Worm (Caenorhabditis elegans) whole organism, L4 larva: ENCODE measurements around the gene F01D5.3.

Experiments
- F26F4.8 ChIP-seq: fragments of 200-800 bp; sonication (Bioruptor generic); conservative IDR thresholded peaks from 2 replicates; pipeline ENCODE4 v1.3.6; 2022; ENCODE audit warnings: missing genetic modification characterization, missing compliant biosample characterization
- F37D6.2 ChIP-seq: sonication (generic microtip); optimal IDR thresholded peaks from 2 replicates; lab custom pipeline; 2016; ENCODE audit warnings: mild to moderate bottlenecking, missing genetic modification characterization, missing compliant biosample characterization
- T20F7.1 ChIP-seq: fragments of 200-800 bp; sonication (Bioruptor generic); optimal IDR thresholded peaks from 2 replicates; lab custom pipeline; 2018; ENCODE audit warnings: mild to moderate bottlenecking, missing genetic modification characterization, missing compliant biosample characterization
- Y48G9A.11 ChIP-seq: fragments of 200-800 bp; sonication (Bioruptor generic); IDR thresholded peaks from 2 replicates; pipeline ENCODE4 v1.3.6; 2022; ENCODE audit warnings: missing genetic modification reagents, missing genetic modification characterization, missing compliant biosample characterization
- Y5F2A.4 ChIP-seq: fragments of 200-800 bp; sonication (Bioruptor generic); optimal IDR thresholded peaks from 2 replicates; lab custom pipeline; 2018; ENCODE audit warnings: mild to moderate bottlenecking, missing genetic modification characterization, missing compliant biosample characterization
- ZK337.2 ChIP-seq: fragments of 200-800 bp; sonication (Bioruptor generic); IDR thresholded peaks from 2 replicates; pipeline ENCODE4 v1.3.6; 2022; ENCODE audit warnings: missing genetic modification reagents, missing genetic modification characterization, missing compliant biosample characterization
- aha-1 ChIP-seq: fragments of 150-350 bp; peaks from one replicate; lab custom pipeline; 2014; ENCODE audit warnings: missing biosample characterization, missing genetic modification characterization
- attf-4 ChIP-seq: sonication (generic microtip); optimal IDR thresholded peaks from 3 replicates; lab custom pipeline; 2017; ENCODE audit warnings: missing biosample characterization, missing genetic modification characterization
- ceh-62 ChIP-seq: sonication (generic microtip); optimal IDR thresholded peaks from 2 replicates; lab custom pipeline; 2017; ENCODE audit warnings: missing biosample characterization, missing genetic modification characterization
- ces-1 ChIP-seq: fragments of 150-350 bp; sonication (generic microtip); optimal IDR thresholded peaks from 4 replicates; lab custom pipeline; 2014; ENCODE audit warnings: missing biosample characterization, missing genetic modification reagents, missing genetic modification characterization
- ctbp-1 ChIP-seq: fragments of 200-800 bp; sonication (Bioruptor generic); IDR thresholded peaks from 2 replicates; pipeline ENCODE4 v1.3.6; 2022; ENCODE audit warnings: missing genetic modification reagents, missing genetic modification characterization, missing compliant biosample characterization
- daf-8 ChIP-seq: fragments of 200-800 bp; sonication (Bioruptor generic); IDR thresholded peaks from 2 replicates; pipeline ENCODE4 v1.3.6; 2022; ENCODE audit warnings: missing genetic modification characterization, missing compliant biosample characterization
- dmd-8 ChIP-seq: fragments of 200-800 bp; sonication (Bioruptor generic); IDR thresholded peaks from 2 replicates; pipeline ENCODE4 v1.3.6; 2022; ENCODE audit warnings: missing genetic modification characterization, missing compliant biosample characterization
- dmd-9 ChIP-seq: fragments of 200-800 bp; sonication (Bioruptor generic); IDR thresholded peaks from 2 replicates; pipeline ENCODE4 v1.3.6; 2022; ENCODE audit warnings: missing genetic modification reagents, missing genetic modification characterization, missing compliant biosample characterization
- dpl-1 ChIP-seq: fragments of 150-350 bp; optimal IDR thresholded peaks from 2 replicates; lab custom pipeline; 2014; ENCODE audit warnings: missing biosample characterization, missing genetic modification reagents, missing genetic modification characterization
- duxl-1 ChIP-seq: sonication (generic microtip); optimal IDR thresholded peaks from 2 replicates; lab custom pipeline; 2016; ENCODE audit warnings: mild to moderate bottlenecking, missing genetic modification characterization, moderate library complexity, missing compliant biosample characterization; ENCODE audit not compliant: poor library complexity
- dve-1 ChIP-seq: sonication (generic microtip); optimal IDR thresholded peaks from 2 replicates; lab custom pipeline; 2017; ENCODE audit warnings: antibody characterized with exemption, mild to moderate bottlenecking, missing genetic modification characterization, missing compliant biosample characterization; ENCODE audit not compliant: insufficient read depth
- egl-27 ChIP-seq: sonication (generic microtip); optimal IDR thresholded peaks from 3 replicates; lab custom pipeline; 2017; ENCODE audit warnings: missing biosample characterization, missing genetic modification reagents, missing genetic modification characterization
- fos-1 ChIP-seq: fragments of 150-350 bp; optimal IDR thresholded peaks from 2 replicates; lab custom pipeline; 2014; ENCODE audit warnings: missing biosample characterization, missing genetic modification characterization
- hlh-30 ChIP-seq: sonication (generic microtip); optimal IDR thresholded peaks from 2 replicates; lab custom pipeline; 2017; ENCODE audit warnings: antibody characterized with exemption, mild to moderate bottlenecking, missing genetic modification characterization, missing compliant biosample characterization; ENCODE audit not compliant: insufficient read depth
- hmg-1.1 ChIP-seq: fragments of 200-800 bp; sonication (Bioruptor generic); IDR thresholded peaks from 2 replicates; pipeline ENCODE4 v1.3.6; 2022; ENCODE audit warnings: missing genetic modification reagents, missing genetic modification characterization, missing compliant biosample characterization
- lin-1 ChIP-seq: fragments of 200-800 bp; sonication (Bioruptor generic); IDR thresholded peaks from 2 replicates; pipeline ENCODE4 v1.3.6; 2022; ENCODE audit warnings: missing genetic modification reagents, missing genetic modification characterization, missing compliant biosample characterization
- lin-13 ChIP-seq: fragments of 150-350 bp; optimal IDR thresholded peaks from 2 replicates; lab custom pipeline; 2014; ENCODE audit warnings: missing biosample characterization, missing genetic modification reagents, missing genetic modification characterization
- lin-15B ChIP-seq: fragments of 150-350 bp; sonication (generic microtip); optimal IDR thresholded peaks from 3 replicates; lab custom pipeline; 2014; ENCODE audit warnings: missing biosample characterization, missing genetic modification characterization
- lin-38 ChIP-seq: fragments of 200-800 bp; sonication (Bioruptor generic); IDR thresholded peaks from 2 replicates; pipeline ENCODE4 v1.3.6; 2022; ENCODE audit warnings: missing genetic modification reagents, missing genetic modification characterization, missing compliant biosample characterization
- lin-39 ChIP-seq: fragments of 150-350 bp; optimal IDR thresholded peaks from 2 replicates; lab custom pipeline; 2014; ENCODE audit warnings: missing biosample characterization, missing genetic modification reagents, missing genetic modification characterization
- lsy-2 ChIP-seq, 2 experiments: fragments of 150-350 bp in 1 of 2; sonication (generic microtip) in 1 of 2; optimal IDR thresholded peaks; 2 replicates each; lab custom pipeline; 2014 to 2017; ENCODE audit warnings: missing biosample characterization in 2 of 2, missing genetic modification characterization in 2 of 2
- mdl-1 ChIP-seq, 2 experiments: fragments of 150-350 bp in 1 of 2; sonication (generic microtip) in 1 of 2; optimal IDR thresholded peaks; 2 replicates each; lab custom pipeline; 2014 to 2017; ENCODE audit warnings: missing biosample characterization in 2 of 2, missing genetic modification characterization in 2 of 2
- mep-1 ChIP-seq: fragments of 150-350 bp; sonication (generic microtip); optimal IDR thresholded peaks from 3 replicates; lab custom pipeline; 2014; ENCODE audit warnings: missing biosample characterization, missing genetic modification characterization
- mxl-2 ChIP-seq: fragments of 200-800 bp; sonication (Bioruptor generic); conservative IDR thresholded peaks from 2 replicates; pipeline ENCODE4 v1.3.6; 2022; ENCODE audit warnings: missing genetic modification reagents, missing genetic modification characterization, missing compliant biosample characterization
- mxl-3 ChIP-seq: fragments of 200-800 bp; sonication (Bioruptor generic); optimal IDR thresholded peaks from 2 replicates; lab custom pipeline; 2018; ENCODE audit warnings: mild to moderate bottlenecking, missing genetic modification characterization, missing compliant biosample characterization
- nhr-10 ChIP-seq: fragments of 150-350 bp; optimal IDR thresholded peaks from 2 replicates; lab custom pipeline; 2014; ENCODE audit warnings: missing biosample characterization, missing genetic modification characterization
- nhr-102 ChIP-seq: sonication (generic microtip); optimal IDR thresholded peaks from 2 replicates; lab custom pipeline; 2016; ENCODE audit warnings: mild to moderate bottlenecking, missing genetic modification characterization, moderate library complexity, missing compliant biosample characterization
- nhr-11 ChIP-seq: fragments of 150-350 bp; optimal IDR thresholded peaks from 2 replicates; lab custom pipeline; 2014; ENCODE audit warnings: missing biosample characterization, missing genetic modification characterization
- nhr-25 ChIP-seq: sonication (generic microtip); optimal IDR thresholded peaks from 2 replicates; lab custom pipeline; 2017; ENCODE audit warnings: missing genetic modification characterization, mild to moderate bottlenecking, missing compliant biosample characterization, antibody characterized with exemption, moderate library complexity, borderline replicate concordance; ENCODE audit not compliant: insufficient read depth
- nhr-42 ChIP-seq: fragments of 200-800 bp; sonication (Bioruptor generic); IDR thresholded peaks from 2 replicates; pipeline ENCODE4 v1.3.6; 2022; ENCODE audit warnings: missing genetic modification characterization, missing compliant biosample characterization
- nhr-48 ChIP-seq: sonication (generic microtip); optimal IDR thresholded peaks from 2 replicates; lab custom pipeline; 2016; ENCODE audit warnings: mild to moderate bottlenecking, missing genetic modification characterization, missing compliant biosample characterization
- nhr-6 ChIP-seq: fragments of 150-350 bp; optimal IDR thresholded peaks from 2 replicates; lab custom pipeline; 2014; ENCODE audit warnings: missing biosample characterization, missing genetic modification characterization
- nhr-77 ChIP-seq: fragments of 150-350 bp; optimal IDR thresholded peaks from 2 replicates; lab custom pipeline; 2014; ENCODE audit warnings: missing biosample characterization, missing genetic modification characterization
- php-3 ChIP-seq: fragments of 200-800 bp; sonication (Bioruptor generic); IDR thresholded peaks from 2 replicates; pipeline ENCODE4 v1.3.6; 2022; ENCODE audit warnings: missing genetic modification reagents, missing genetic modification characterization, missing compliant biosample characterization
- sdz-12 ChIP-seq: fragments of 200-800 bp; sonication (Bioruptor generic); optimal IDR thresholded peaks from 2 replicates; lab custom pipeline; 2018; ENCODE audit warnings: mild to moderate bottlenecking, missing genetic modification characterization, missing compliant biosample characterization
- set-16 ChIP-seq: fragments of 200-800 bp; sonication (Bioruptor generic); IDR thresholded peaks from 2 replicates; pipeline ENCODE4 v1.3.6; 2022; ENCODE audit warnings: missing genetic modification reagents, missing genetic modification characterization, missing compliant biosample characterization
- snpc-1.2 ChIP-seq: fragments of 200-800 bp; sonication (Bioruptor generic); IDR thresholded peaks from 2 replicates; pipeline ENCODE4 v1.3.6; 2022; ENCODE audit warnings: missing genetic modification reagents, missing genetic modification characterization, missing compliant biosample characterization
- snpc-4 ChIP-seq: fragments of 150-350 bp; optimal IDR thresholded peaks from 2 replicates; lab custom pipeline; 2014; ENCODE audit warnings: missing biosample characterization, missing genetic modification characterization
- spr-3 ChIP-seq: fragments of 200-800 bp; sonication (Bioruptor generic); optimal IDR thresholded peaks from 2 replicates; lab custom pipeline; 2018; ENCODE audit warnings: mild to moderate bottlenecking, missing genetic modification characterization, missing compliant biosample characterization
- unc-130 ChIP-seq: sonication (generic microtip); optimal IDR thresholded peaks from 2 replicates; lab custom pipeline; 2016; ENCODE audit warnings: missing genetic modification reagents, missing genetic modification characterization, missing compliant biosample characterization
- unc-62 ChIP-seq, 3 experiments: fragments of 150-350 bp in 1 of 3; sonication (generic microtip); optimal IDR thresholded peaks in 2 of 3; peaks in 1 of 3; 1 replicate in 1 of 3; 2 replicates in 2 of 3; lab custom pipeline; 2014 to 2017; ENCODE audit warnings: missing biosample characterization in 3 of 3, missing genetic modification characterization in 3 of 3, missing genetic modification reagents in 3 of 3, missing genotype in 1 of 3
- zfp-2 ChIP-seq: sonication (generic microtip); optimal IDR thresholded peaks from 2 replicates; lab custom pipeline; 2016; ENCODE audit warnings: mild to moderate bottlenecking, missing genetic modification characterization, missing compliant biosample characterization
- zfp-3 ChIP-seq: fragments of 200-800 bp; sonication (Bioruptor generic); conservative IDR thresholded peaks from 2 replicates; pipeline ENCODE4 v1.3.6; 2022; ENCODE audit warnings: missing genetic modification reagents, missing genetic modification characterization, missing compliant biosample characterization
- zip-11 ChIP-seq: fragments of 200-800 bp; sonication (Bioruptor generic); IDR thresholded peaks from 2 replicates; pipeline ENCODE4 v1.3.6; 2022; ENCODE audit warnings: missing genetic modification characterization, missing compliant biosample characterization
- ztf-7 ChIP-seq: fragments of 150-350 bp; optimal IDR thresholded peaks from 2 replicates; lab custom pipeline; 2014; ENCODE audit warnings: missing biosample characterization, missing genetic modification characterization

Gene F01D5.3

ce11 chrII:14044199-14044598 is 44.3 kb upstream of the F01D5.3 start (continued):
- no peak for TF ChIP-seq ceh-62 (tag; lab: Kevin White, UChicago)
- no peak for TF ChIP-seq lin-39 (tag; lab: Kevin White, UChicago)
- TF ChIP-seq nhr-77 (tag; lab: Kevin White, UChicago): peak; percentile 97
- no peak for TF ChIP-seq Y5F2A.4
- no peak for TF ChIP-seq dmd-8 (GFP tag; lab: Robert Waterston, UW)
- peak; percentile 87 for TF ChIP-seq nhr-48 (tag; lab: Kevin White, UChicago)
- TF ChIP-seq ctbp-1 (GFP tag; lab: Robert Waterston, UW): peak; percentile 76
- TF ChIP-seq dmd-9 (GFP tag; lab: Robert Waterston, UW): no peak
- peak; percentile 99 for TF ChIP-seq aha-1 (tag; lab: Kevin White, UChicago)
- TF ChIP-seq lin-38 (GFP tag; lab: Robert Waterston, UW): peak; percentile 40
- TF ChIP-seq hlh-30 (tag; lab: Kevin White, UChicago): peak; percentile 93
- TF ChIP-seq lin-15B (tag; lab: Kevin White, UChicago): no peak
- TF ChIP-seq ztf-7 (tag; lab: Kevin White, UChicago): peak; percentile 30
- peak; percentile 62 for TF ChIP-seq nhr-102 (tag; lab: Kevin White, UChicago)
- TF ChIP-seq php-3: no peak
- TF ChIP-seq F37D6.2 (tag; lab: Kevin White, UChicago): peak; percentile 49
- no peak for TF ChIP-seq fos-1
- no peak for TF ChIP-seq Y48G9A.11
- peak; percentile 84 for TF ChIP-seq mep-1 (tag; lab: Kevin White, UChicago)
- TF ChIP-seq duxl-1 (tag; lab: Kevin White, UChicago): no peak
- TF ChIP-seq lsy-2 (tag; optimal IDR thresholded peaks at IDR 0.05; lab: Kevin White, UChicago): peak in 1 of 2 experiments; percentile 84
- peak; percentile 91 for TF ChIP-seq nhr-11 (tag; lab: Kevin White, UChicago)
- 0 out of 2 replicates have a peak, but pooled peaks have one; percentile 32 for TF ChIP-seq ZK337.2 (GFP tag; lab: Robert Waterston, UW)
- peak in 1 of 2 experiments; percentile 93 for TF ChIP-seq unc-62 (GFP tag; optimal IDR thresholded peaks at IDR 0.05 in 1 of 2; lab: Kevin White, UChicago)
- TF ChIP-seq unc-62 (tag; optimal IDR thresholded peaks at IDR 0.05; lab: Kevin White, UChicago): peak; percentile 50
- TF ChIP-seq snpc-1.2 (GFP tag; lab: Robert Waterston, UW): no peak
- peak; percentile 52 for TF ChIP-seq lin-13 (GFP tag; lab: Kevin White, UChicago)
- TF ChIP-seq nhr-6 (tag; lab: Kevin White, UChicago): peak; percentile 25
- no peak for TF ChIP-seq egl-27 (tag; lab: Kevin White, UChicago)
- peak; percentile 49 for TF ChIP-seq T20F7.1 (GFP tag; lab: Kevin White, UChicago)
- no peak for TF ChIP-seq unc-130
- peak; percentile 61 for TF ChIP-seq set-16 (GFP tag; lab: Robert Waterston, UW)
- TF ChIP-seq dve-1 (tag; lab: Kevin White, UChicago): peak; percentile 96
- peak; percentile 34 for TF ChIP-seq dpl-1 (GFP tag; lab: Kevin White, UChicago)
- no peak for TF ChIP-seq spr-3
- no peak for TF ChIP-seq daf-8 (GFP tag; lab: Robert Waterston, UW)
- TF ChIP-seq hmg-1.1 (GFP tag; lab: Robert Waterston, UW): peak; percentile 67; the same call in 1 of the 2 replicates
- TF ChIP-seq zfp-2 (tag; lab: Kevin White, UChicago): no peak
- no peak for TF ChIP-seq zip-11 (GFP tag; lab: Robert Waterston, UW)
- TF ChIP-seq lin-1 (GFP tag; lab: Robert Waterston, UW): peak; percentile 77; the same call in 1 of the 2 replicates
- TF ChIP-seq F26F4.8 (GFP tag; lab: Robert Waterston, UW): no peak
- no peak for TF ChIP-seq snpc-4 (tag; lab: Kevin White, UChicago)
- no peak for TF ChIP-seq mxl-2 (GFP tag; lab: Robert Waterston, UW)
- TF ChIP-seq mdl-1 (tag; optimal IDR thresholded peaks at IDR 0.05; lab: Kevin White, UChicago): peak; percentile 64 to 93
- TF ChIP-seq nhr-10 (tag; lab: Kevin White, UChicago): no peak
- TF ChIP-seq mxl-3 (GFP tag; lab: Kevin White, UChicago): peak; percentile 63
- TF ChIP-seq zfp-3 (GFP tag; lab: Robert Waterston, UW): no peak
- no peak for TF ChIP-seq attf-4 (tag; lab: Kevin White, UChicago)
- TF ChIP-seq nhr-42: peak; percentile 77; the same call in 1 of the 2 replicates
- no peak for TF ChIP-seq nhr-25 (tag; lab: Kevin White, UChicago)
- TF ChIP-seq ces-1 (GFP tag; lab: Kevin White, UChicago): no peak
- no peak for TF ChIP-seq sdz-12
